Worm (Caenorhabditis elegans): ENCODE measurements around the gene gldi-11.

gldi-11 gene

DNA sequence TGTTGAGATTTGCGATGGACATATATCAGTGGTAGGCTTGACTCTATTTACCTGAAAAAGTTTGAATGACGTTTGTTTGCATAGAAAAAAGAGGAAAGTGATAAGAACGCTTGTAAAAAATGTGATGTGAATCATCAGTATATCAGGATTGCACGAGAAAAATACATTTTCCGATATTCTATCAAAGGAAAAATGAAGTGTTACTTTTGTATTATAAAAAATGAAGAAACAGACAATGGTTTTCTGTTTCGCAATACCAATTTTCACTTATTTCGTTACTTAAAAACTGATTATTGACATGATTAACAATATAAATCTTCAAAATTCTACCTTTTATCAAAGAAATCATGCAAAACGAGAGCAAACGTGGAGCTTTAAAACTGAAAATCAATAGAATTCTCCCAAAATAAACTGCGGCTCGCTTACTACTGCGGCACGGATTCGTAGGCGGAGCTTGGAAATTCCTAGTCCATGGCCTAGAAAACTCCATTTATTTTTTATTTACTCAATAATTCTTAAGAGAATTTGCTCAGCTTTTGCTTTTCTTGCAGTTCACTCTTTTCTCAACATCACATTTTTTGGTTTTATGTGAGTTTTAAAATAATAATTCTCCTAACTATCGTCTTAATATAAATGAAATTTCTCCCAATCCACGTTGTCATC is 48.1 kb upstream of the gldi-11 start, which contains the start of the genes eif-1 and vps-24 (continued):
- TF ChIP-seq nhr-76 (tag; optimal IDR thresholded peaks at IDR 0.05) (no peak), lsy-2 (tag; optimal IDR thresholded peaks at IDR 0.05) (peak in 1 of 2 experiments; percentile 62), rbr-2 (tag; optimal IDR thresholded peaks at IDR 0.05) (peak; percentile 3), hif-1 (tag; optimal IDR thresholded peaks at IDR 0.05) (peak in 1 of 2 experiments; percentile 68), lin-13 (GFP tag; optimal IDR thresholded peaks at IDR 0.05) (peak; percentile 48), mep-1 (tag; optimal IDR thresholded peaks at IDR 0.05) (peak; percentile 18), spr-3 (GFP tag; optimal IDR thresholded peaks at IDR 0.05) (no peak), lin-1 (GFP tag; IDR thresholded peaks at IDR 0.05) (no peak), dpl-1 (GFP tag; optimal IDR thresholded peaks at IDR 0.05) (peak; percentile 71), dmd-8 (GFP tag; IDR thresholded peaks at IDR 0.05) (no peak), aha-1 (tag) (peak; percentile 95), Y48G9A.11 (GFP tag; IDR thresholded peaks at IDR 0.05) (0 out of 2 replicates have a peak, but pooled peaks have one; percentile 20), ceh-82 (tag; optimal IDR thresholded peaks at IDR 0.05) (no peak), F49E8.2 (tag; optimal IDR thresholded peaks at IDR 0.05; ENCODE audit: borderline replicate concordance) (no peak), jun-1 (tag; optimal IDR thresholded peaks at IDR 0.05) (no peak)

DNA sequence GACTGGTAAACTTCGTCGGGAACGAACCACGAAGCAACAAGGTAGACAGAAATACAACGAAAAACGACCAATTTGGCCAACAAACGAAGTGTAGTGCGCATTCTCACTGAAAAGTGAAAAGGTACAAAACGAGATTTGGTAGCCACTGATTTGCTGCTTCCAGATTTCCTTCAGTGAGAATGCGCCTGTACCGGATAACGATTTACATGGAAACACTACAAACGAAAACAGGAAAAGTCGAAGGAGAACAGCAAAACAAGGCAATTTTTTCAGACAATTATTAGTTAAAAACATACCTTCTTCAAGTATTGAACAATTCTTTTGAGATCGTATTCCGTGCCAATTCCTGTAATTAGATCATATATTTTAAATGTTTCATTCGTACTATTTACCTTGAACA is 47.4 kb upstream of the gldi-11 start, which contains the start of gene pigb-1:
pigb-1 (minus strand) TSS at position 101 of the 400 bp plus-strand sequence.
- TF ChIP-seq ctbp-1 (GFP tag; IDR thresholded peaks at IDR 0.05): 0 out of 2 replicates have a peak, but pooled peaks have one; percentile 19
- TF ChIP-seq Y48G9A.11 (GFP tag; IDR thresholded peaks at IDR 0.05): no peak

DNA sequence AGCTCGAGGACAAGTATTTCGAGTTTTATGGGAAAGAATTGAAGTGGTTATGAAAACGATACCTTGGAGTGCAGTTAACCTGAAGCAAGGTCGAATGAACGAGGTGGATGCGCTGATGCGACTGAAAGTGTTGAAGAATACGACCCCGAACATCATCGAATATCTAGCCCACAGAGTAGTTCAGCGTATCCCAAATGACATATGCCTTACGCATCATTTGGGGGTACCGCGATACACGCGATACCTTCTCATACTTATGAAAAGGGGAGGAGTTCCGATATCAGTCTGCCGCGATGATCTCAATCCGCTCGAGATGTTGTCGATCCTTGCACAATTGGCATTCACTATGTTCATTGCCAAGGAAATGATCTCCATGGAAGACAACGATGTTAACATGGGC is 44.2 kb upstream of the gldi-11 start, which contains the start of gene T27F7.12:
T27F7.12 (plus strand) TSS at position 301 of the 400 bp plus-strand sequence.
- TF ChIP-seq ceh-32 (tag; optimal IDR thresholded peaks at IDR 0.05; ENCODE audit: poor library complexity) (no peak), pha-4 (GFP tag; IDR thresholded peaks at IDR 0.05) (no peak), pha-4 (tag; optimal IDR thresholded peaks at IDR 0.05) (no peak), lin-39 (tag; optimal IDR thresholded peaks at IDR 0.05) (no peak), tra-1 (GFP tag; IDR thresholded peaks at IDR 0.05) (no peak), dmd-8 (GFP tag; IDR thresholded peaks at IDR 0.05) (no peak)

DNA sequence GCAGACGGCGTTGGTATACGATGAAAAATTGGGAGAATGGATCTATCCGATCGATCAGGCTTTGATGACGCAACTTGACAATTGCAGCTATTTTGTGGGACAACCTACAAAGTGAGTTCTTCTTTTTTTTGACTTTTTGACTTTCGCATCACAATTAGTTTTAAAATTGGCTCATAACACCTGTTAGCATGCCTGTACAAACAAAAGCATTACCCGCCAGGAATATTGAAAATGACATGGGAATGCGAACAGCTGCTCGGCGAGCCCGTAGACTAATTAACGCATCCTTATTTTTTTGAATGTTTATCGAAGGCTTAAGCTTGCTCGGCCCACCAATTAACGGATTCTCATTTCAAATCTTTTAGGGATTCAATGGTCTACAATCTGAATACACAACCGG is 41.7 kb upstream of the gldi-11 start:
- no peak for TF ChIP-seq gei-8 (GFP tag; optimal IDR thresholded peaks at IDR 0.05)
- no peak for TF ChIP-seq ceh-32 (tag; optimal IDR thresholded peaks at IDR 0.05; ENCODE audit: poor library complexity)
- no peak for TF ChIP-seq set-16 (GFP tag; IDR thresholded peaks at IDR 0.05)
- no peak for TF ChIP-seq mxl-2 (GFP tag; conservative IDR thresholded peaks at IDR 0.05)
- no peak for TF ChIP-seq lin-38 (GFP tag; IDR thresholded peaks at IDR 0.05)
- no peak for TF ChIP-seq unc-39 (tag; optimal IDR thresholded peaks at IDR 0.05)
- TF ChIP-seq nhr-6 (tag; optimal IDR thresholded peaks at IDR 0.05): no peak
- TF ChIP-seq ceh-20 (GFP tag; IDR thresholded peaks at IDR 0.05): no peak
- no peak for TF ChIP-seq F26F4.8 (GFP tag; conservative IDR thresholded peaks at IDR 0.05)
- no peak for TF ChIP-seq arid-1 (GFP tag; conservative IDR thresholded peaks at IDR 0.05)
- no peak for TF ChIP-seq T26A8.4 (GFP tag; IDR thresholded peaks at IDR 0.05)
- no peak for TF ChIP-seq spr-3 (GFP tag; optimal IDR thresholded peaks at IDR 0.05)
- no peak for TF ChIP-seq zfp-3 (GFP tag; conservative IDR thresholded peaks at IDR 0.05)
- TF ChIP-seq ZK337.2 (GFP tag; IDR thresholded peaks at IDR 0.05): no peak
- TF ChIP-seq daf-16 (GFP tag; optimal IDR thresholded peaks at IDR 0.05): no peak
- no peak for TF ChIP-seq daf-16 (tag; optimal IDR thresholded peaks at IDR 0.05)
- no peak for TF ChIP-seq daf-19 (GFP tag; conservative IDR thresholded peaks at IDR 0.05)
- TF ChIP-seq dpl-1 (GFP tag; optimal IDR thresholded peaks at IDR 0.05): no peak
- TF ChIP-seq pha-4 (GFP tag; IDR thresholded peaks at IDR 0.05): no peak
- TF ChIP-seq pha-4 (tag; optimal IDR thresholded peaks at IDR 0.05): no peak
